Fruit fly (Drosophila melanogaster): ENCODE results near the gene PIG-T.

- TF ChIP-seq insv (optimal IDR thresholded peaks at IDR 0.05) (no peak), h (optimal IDR thresholded peaks at IDR 0.05) (no peak), ttk (optimal IDR thresholded peaks at IDR 0.05) (no peak), Myc (optimal IDR thresholded peaks at IDR 0.05) (no peak), psq (optimal IDR thresholded peaks at IDR 0.05) (no peak), Sin3A (optimal IDR thresholded peaks at IDR 0.05) (no peak)
Observed at dm6 chrX:8412197-8413160, 5.4 kb upstream of the PIG-T start.

Measured in Kc167 (cell line).